Worm (Caenorhabditis elegans) whole organism, young adult: ENCODE measurements around the gene spch-1.

Experiments used
- B0035.1 ChIP-seq: sonication (generic microtip); optimal IDR thresholded peaks from 2 replicates; lab custom pipeline; 2016; ENCODE audit warnings: missing genetic modification characterization, mild to moderate bottlenecking, missing compliant biosample characterization, missing genotype, missing genetic modification reagents
- B0336.3 ChIP-seq: fragments of 200-800 bp; sonication (Bioruptor generic); IDR thresholded peaks from 2 replicates; pipeline ENCODE4 v1.3.6; 2022; ENCODE audit warnings: missing genetic modification characterization, missing compliant biosample characterization
- F33H1.4 ChIP-seq: fragments of 200-800 bp; sonication (Bioruptor generic); IDR thresholded peaks from 2 replicates; pipeline ENCODE4 v1.3.6; 2022; ENCODE audit warnings: missing genetic modification reagents, missing genetic modification characterization, missing compliant biosample characterization
- F37B4.10 ChIP-seq: fragments of 200-800 bp; sonication (Bioruptor generic); IDR thresholded peaks from 2 replicates; pipeline ENCODE4 v1.3.6; 2022; ENCODE audit warnings: missing genetic modification characterization, missing compliant biosample characterization
- F49E8.2 ChIP-seq: sonication (generic microtip); optimal IDR thresholded peaks from 3 replicates; lab custom pipeline; 2017; ENCODE audit warnings: missing genetic modification characterization, mild to moderate bottlenecking, missing compliant biosample characterization, antibody characterized with exemption, moderate library complexity; ENCODE audit not compliant: insufficient read depth
- F55B11.4 ChIP-seq: sonication (generic microtip); optimal IDR thresholded peaks from 2 replicates; lab custom pipeline; 2016; ENCODE audit warnings: missing compliant biosample characterization, missing genetic modification characterization, borderline replicate concordance; ENCODE audit not compliant: insufficient read depth
- F57A8.1 ChIP-seq: fragments of 200-800 bp; sonication (Bioruptor generic); optimal IDR thresholded peaks from 2 replicates; lab custom pipeline; 2018; ENCODE audit warnings: mild to moderate bottlenecking, missing genetic modification characterization, moderate library complexity, missing compliant biosample characterization
- F57C9.4 ChIP-seq: sonication (generic microtip); optimal IDR thresholded peaks from 2 replicates; lab custom pipeline; 2017; ENCODE audit warnings: mild to moderate bottlenecking, missing genetic modification characterization, missing compliant biosample characterization
- T26A5.8 ChIP-seq: sonication (generic microtip); optimal IDR thresholded peaks from 2 replicates; lab custom pipeline; 2016; ENCODE audit warnings: missing genetic modification characterization, missing compliant biosample characterization
- Y53F4B.3 ChIP-seq: fragments of 200-800 bp; sonication (Bioruptor generic); IDR thresholded peaks from 2 replicates; pipeline ENCODE4 v1.3.6; 2022; ENCODE audit warnings: missing genetic modification reagents, missing genetic modification characterization, missing compliant biosample characterization
- Y56A3A.18 ChIP-seq: fragments of 200-800 bp; sonication (Bioruptor generic); IDR thresholded peaks from 2 replicates; pipeline ENCODE4 v1.3.6; 2022; ENCODE audit warnings: missing genetic modification reagents, missing genetic modification characterization, missing compliant biosample characterization
- Y67H2A.10 ChIP-seq: fragments of 200-800 bp; sonication (Bioruptor generic); conservative IDR thresholded peaks from 2 replicates; pipeline ENCODE4 v1.3.6; 2022; ENCODE audit warnings: missing genetic modification reagents, missing genetic modification characterization, missing compliant biosample characterization
- Y79H2A.3 ChIP-seq: fragments of 200-800 bp; sonication (Bioruptor generic); conservative IDR thresholded peaks from 2 replicates; pipeline ENCODE4 v1.3.6; 2022; ENCODE audit warnings: missing genetic modification reagents, missing genetic modification characterization, missing compliant biosample characterization
- akir-1 ChIP-seq: fragments of 200-800 bp; sonication (Bioruptor generic); optimal IDR thresholded peaks from 2 replicates; lab custom pipeline; 2018; ENCODE audit warnings: mild to moderate bottlenecking, missing genetic modification characterization, moderate library complexity, missing compliant biosample characterization
- atf-7 ChIP-seq: sonication (generic microtip); optimal IDR thresholded peaks from 2 replicates; lab custom pipeline; 2017; ENCODE audit warnings: mild to moderate bottlenecking, missing genetic modification characterization, missing compliant biosample characterization
- athp-1 ChIP-seq: sonication (generic microtip); optimal IDR thresholded peaks from 2 replicates; lab custom pipeline; 2017; ENCODE audit warnings: mild to moderate bottlenecking, missing genetic modification characterization, missing compliant biosample characterization
- attf-3 ChIP-seq: fragments of 200-800 bp; sonication (Bioruptor generic); conservative IDR thresholded peaks from 2 replicates; pipeline ENCODE4 v1.3.6; 2022; ENCODE audit warnings: missing genetic modification reagents, missing genetic modification characterization, missing compliant biosample characterization
- attf-5 ChIP-seq: fragments of 200-800 bp; sonication (Bioruptor generic); optimal IDR thresholded peaks from 2 replicates; lab custom pipeline; 2018; ENCODE audit warnings: mild to moderate bottlenecking, missing genetic modification characterization, missing compliant biosample characterization
- ceh-27 ChIP-seq: fragments of 200-800 bp; sonication (Bioruptor generic); optimal IDR thresholded peaks from 2 replicates; lab custom pipeline; 2018; ENCODE audit warnings: mild to moderate bottlenecking, missing genetic modification characterization, moderate library complexity, missing compliant biosample characterization
- ceh-40 ChIP-seq: fragments of 200-800 bp; sonication (Bioruptor generic); IDR thresholded peaks from 2 replicates; pipeline ENCODE4 v1.3.6; 2022; ENCODE audit warnings: missing genetic modification characterization, missing compliant biosample characterization
- ceh-91 ChIP-seq: fragments of 200-800 bp; sonication (Bioruptor generic); IDR thresholded peaks from 2 replicates; pipeline ENCODE4 v1.3.6; 2022; ENCODE audit warnings: missing genetic modification reagents, missing genetic modification characterization, missing compliant biosample characterization
- dpl-1 ChIP-seq: fragments of 150-350 bp; optimal IDR thresholded peaks from 2 replicates; lab custom pipeline; 2014; ENCODE audit warnings: missing biosample characterization, missing genetic modification reagents, missing genetic modification characterization
- efl-1 ChIP-seq: fragments of 150-350 bp; optimal IDR thresholded peaks from 2 replicates; lab custom pipeline; 2014; ENCODE audit warnings: missing biosample characterization, missing genetic modification reagents, missing genetic modification characterization
- ets-4 ChIP-seq: fragments of 200-800 bp; sonication (Bioruptor generic); optimal IDR thresholded peaks from 2 replicates; lab custom pipeline; 2018; ENCODE audit warnings: mild to moderate bottlenecking, missing genetic modification characterization, missing compliant biosample characterization
- fkh-3 ChIP-seq: sonication (generic microtip); optimal IDR thresholded peaks from 2 replicates; lab custom pipeline; 2016; ENCODE audit warnings: mild to moderate bottlenecking, missing genetic modification characterization, missing compliant biosample characterization
- hmg-1.2 ChIP-seq: fragments of 200-800 bp; sonication (Bioruptor generic); IDR thresholded peaks from 2 replicates; pipeline ENCODE4 v1.3.6; 2022; ENCODE audit warnings: missing genetic modification reagents, missing genetic modification characterization, missing compliant biosample characterization
- hmg-20 ChIP-seq: fragments of 200-800 bp; sonication (Bioruptor generic); IDR thresholded peaks from 2 replicates; pipeline ENCODE4 v1.3.6; 2022; ENCODE audit warnings: missing genetic modification reagents, missing genetic modification characterization, missing compliant biosample characterization
- hsf-1 ChIP-seq: fragments of 200-800 bp; sonication (Bioruptor generic); IDR thresholded peaks from 2 replicates; pipeline ENCODE4 v1.3.6; 2022; ENCODE audit warnings: missing genetic modification reagents, missing genetic modification characterization, missing compliant biosample characterization
- lin-35 ChIP-seq, 3 experiments: fragments of 150-350 bp in 2 of 3; sonication (generic microtip) in 1 of 3; optimal IDR thresholded peaks; 2 replicates each; lab custom pipeline; 2014 to 2018; ENCODE audit warnings: missing biosample characterization in 3 of 3, missing genetic modification characterization in 3 of 3, missing genetic modification reagents in 3 of 3
- lin-54 ChIP-seq: fragments of 200-800 bp; sonication (Bioruptor generic); optimal IDR thresholded peaks from 2 replicates; lab custom pipeline; 2018; ENCODE audit warnings: mild to moderate bottlenecking, missing genetic modification characterization, missing compliant biosample characterization
- madf-8 ChIP-seq: fragments of 200-800 bp; sonication (Bioruptor generic); conservative IDR thresholded peaks from 2 replicates; pipeline ENCODE4 v1.3.6; 2022; ENCODE audit warnings: missing genetic modification reagents, missing genetic modification characterization, missing compliant biosample characterization
- mcd-1 ChIP-seq: fragments of 200-800 bp; sonication (Bioruptor generic); IDR thresholded peaks from 2 replicates; pipeline ENCODE4 v1.3.6; 2022; ENCODE audit warnings: missing genetic modification reagents, missing genetic modification characterization, missing compliant biosample characterization
- mes-4 ChIP-seq: sonication (generic microtip); optimal IDR thresholded peaks from 2 replicates; lab custom pipeline; 2016; ENCODE audit warnings: missing genotype, missing genetic modification characterization, missing compliant biosample characterization
- nfya-2 ChIP-seq: fragments of 200-800 bp; sonication (Bioruptor generic); IDR thresholded peaks from 2 replicates; pipeline ENCODE4 v1.3.6; 2022; ENCODE audit warnings: missing genetic modification reagents, missing genetic modification characterization, missing compliant biosample characterization
- nfyb-1 ChIP-seq: fragments of 200-800 bp; sonication (Bioruptor generic); IDR thresholded peaks from 2 replicates; pipeline ENCODE4 v1.3.6; 2022; ENCODE audit warnings: missing genetic modification reagents, missing genetic modification characterization, missing compliant biosample characterization
- nhr-120 ChIP-seq: fragments of 200-800 bp; sonication (Bioruptor generic); IDR thresholded peaks from 2 replicates; pipeline ENCODE4 v1.3.6; 2022; ENCODE audit warnings: missing genetic modification characterization, missing compliant biosample characterization
- nhr-90 ChIP-seq: sonication (generic microtip); optimal IDR thresholded peaks from 2 replicates; lab custom pipeline; 2016; ENCODE audit warnings: missing genotype, mild to moderate bottlenecking, missing genetic modification characterization, missing compliant biosample characterization
- rec-8 ChIP-seq, 2 experiments: sonication (generic microtip); optimal IDR thresholded peaks; 2 replicates each; lab custom pipeline; 2016; ENCODE audit warnings: mild to moderate bottlenecking in 2 of 2, missing genetic modification characterization in 2 of 2, missing genetic modification reagents in 2 of 2, missing genotype in 2 of 2, missing biosample characterization in 1 of 2, missing compliant biosample characterization in 1 of 2, moderate library complexity in 1 of 2
- sea-2 ChIP-seq: fragments of 200-800 bp; sonication (Bioruptor generic); IDR thresholded peaks from 2 replicates; pipeline ENCODE4 v1.3.6; 2022; ENCODE audit warnings: missing genetic modification characterization, missing compliant biosample characterization
- snpc-1.3 ChIP-seq: sonication (generic microtip); optimal IDR thresholded peaks from 2 replicates; lab custom pipeline; 2017; ENCODE audit warnings: missing genetic modification characterization, mild to moderate bottlenecking, missing compliant biosample characterization, antibody characterized with exemption, moderate library complexity, missing genotype, missing genetic modification reagents; ENCODE audit not compliant: insufficient read depth
- snpc-4 ChIP-seq, 5 experiments: fragments of 150-350 bp in 1 of 5; sonication (generic microtip) in 4 of 5; optimal IDR thresholded peaks; 2 replicates each; lab custom pipeline; 2014 to 2018; ENCODE audit warnings: missing genetic modification characterization in 5 of 5, missing biosample characterization in 3 of 5, antibody characterized with exemption in 2 of 5, mild to moderate bottlenecking in 2 of 5, missing compliant biosample characterization in 2 of 5, missing genotype in 2 of 5, moderate library complexity in 2 of 5, missing genetic modification reagents in 1 of 5
- tbp1 ChIP-seq: fragments of 200-800 bp; sonication (Bioruptor generic); optimal IDR thresholded peaks from 2 replicates; lab custom pipeline; 2018; ENCODE audit warnings: mild to moderate bottlenecking, missing genetic modification characterization, missing compliant biosample characterization
- unc-130 ChIP-seq: sonication (generic microtip); optimal IDR thresholded peaks from 2 replicates; lab custom pipeline; 2016; ENCODE audit warnings: missing genetic modification reagents, missing genetic modification characterization, missing compliant biosample characterization
- ztf-18 ChIP-seq: sonication (generic microtip); optimal IDR thresholded peaks from 2 replicates; lab custom pipeline; 2016; ENCODE audit warnings: missing genotype, mild to moderate bottlenecking, missing genetic modification characterization, missing compliant biosample characterization
- ztf-25 ChIP-seq: fragments of 200-800 bp; sonication (Bioruptor generic); IDR thresholded peaks from 2 replicates; pipeline ENCODE4 v1.3.6; 2022; ENCODE audit warnings: missing genetic modification reagents, missing genetic modification characterization, missing compliant biosample characterization
- ztf-28 ChIP-seq: fragments of 200-800 bp; sonication (Bioruptor generic); IDR thresholded peaks from 2 replicates; pipeline ENCODE4 v1.3.6; 2022; ENCODE audit warnings: missing genetic modification reagents, missing genetic modification characterization, missing compliant biosample characterization
- ztf-3 ChIP-seq: fragments of 200-800 bp; sonication (Bioruptor generic); optimal IDR thresholded peaks from 2 replicates; lab custom pipeline; 2018; ENCODE audit warnings: mild to moderate bottlenecking, missing genetic modification characterization, missing compliant biosample characterization

Gene spch-1

DNA sequence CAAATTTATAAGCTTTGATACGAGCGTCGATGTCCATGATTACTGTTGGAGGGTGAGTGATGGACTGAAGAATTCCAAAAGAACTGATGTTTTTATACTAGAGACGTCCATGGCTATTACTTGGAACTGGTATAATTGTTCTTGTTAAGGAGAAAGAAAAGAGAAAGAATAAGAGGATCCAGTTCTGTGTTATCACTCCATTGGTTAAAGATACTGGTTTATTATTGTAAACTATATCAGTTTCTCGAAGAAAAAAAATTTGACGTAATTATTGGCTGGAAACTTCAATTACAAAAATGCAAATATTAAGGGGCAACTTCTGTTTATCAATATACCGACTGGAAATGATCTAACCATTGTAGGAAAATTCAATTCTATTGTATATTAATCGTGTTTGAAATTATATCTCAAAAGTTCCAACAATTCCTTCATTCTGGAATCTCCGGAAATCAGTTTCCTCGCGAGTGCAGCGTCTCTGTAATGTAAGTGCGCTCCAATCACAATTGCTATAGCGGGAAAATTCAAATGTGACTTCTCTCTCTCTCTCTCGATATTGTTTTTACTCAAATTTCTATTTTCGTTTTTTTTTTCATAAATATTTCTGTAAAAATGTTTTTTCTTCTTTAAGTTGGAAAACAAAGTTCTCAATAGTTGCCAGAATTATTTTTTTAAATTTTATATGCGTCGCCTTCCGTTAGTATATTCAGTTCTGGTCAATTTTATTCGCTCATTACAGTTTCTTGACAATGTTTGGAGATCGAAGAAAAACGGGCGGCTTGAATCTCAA is 25.7 kb downstream of the spch-1 start, which contains the start of the genes col-2 and ndc-80 (continued):
- TF ChIP-seq Y67H2A.10 (GFP tag; lab: Robert Waterston, UW) (no peak), nfyb-1 (GFP tag; lab: Robert Waterston, UW) (no peak), F55B11.4 (tag; lab: Kevin White, UChicago) (no peak), lin-35 (GFP tag; optimal IDR thresholded peaks at IDR 0.05; lab: Kevin White, UChicago) (peak in 1 of 3 experiments; percentile 7), Y53F4B.3 (no peak), rec-8 (tag; optimal IDR thresholded peaks at IDR 0.05; lab: Kevin White, UChicago) (no peak), nfya-2 (GFP tag; lab: Robert Waterston, UW) (no peak), ceh-91 (GFP tag; lab: Robert Waterston, UW) (no peak), F37B4.10 (GFP tag; lab: Robert Waterston, UW) (no peak), Y79H2A.3 (GFP tag; lab: Robert Waterston, UW) (no peak), fkh-3 (tag; lab: Kevin White, UChicago) (no peak), F57A8.1 (GFP tag; lab: Kevin White, UChicago) (no peak), nhr-90 (tag; lab: Kevin White, UChicago) (no peak), efl-1 (peak; percentile 84), hmg-20 (no peak), madf-8 (peak; percentile 38), Y56A3A.18 (GFP tag; lab: Robert Waterston, UW) (no peak), ztf-3 (GFP tag; lab: Kevin White, UChicago) (no peak), lin-54 (GFP tag; lab: Kevin White, UChicago) (peak; percentile 78), akir-1 (GFP tag; lab: Kevin White, UChicago) (no peak), T26A5.8 (tag; lab: Kevin White, UChicago) (no peak), ztf-28 (GFP tag; lab: Robert Waterston, UW) (no peak), B0336.3 (GFP tag; lab: Robert Waterston, UW) (no peak), ceh-40 (GFP tag; lab: Robert Waterston, UW) (no peak), unc-130 (peak; percentile 17), B0035.1 (no peak), atf-7 (tag; lab: Kevin White, UChicago) (no peak), tbp1 (GFP tag; lab: Kevin White, UChicago) (peak; percentile 23), ceh-27 (GFP tag; lab: Kevin White, UChicago) (peak; percentile 44), hsf-1 (GFP tag; lab: Robert Waterston, UW) (no peak), snpc-1.3 (tag; lab: Kevin White, UChicago) (no peak), mcd-1 (peak; percentile 91), attf-5 (peak; percentile 74), snpc-4 (GFP tag; optimal IDR thresholded peaks at IDR 0.05; lab: Kevin White, UChicago) (no peak), snpc-4 (tag; optimal IDR thresholded peaks at IDR 0.05; lab: Kevin White, UChicago) (peak in 2 of 4 experiments; percentile 26 to 46), ztf-25 (GFP tag; lab: Robert Waterston, UW) (no peak), F49E8.2 (tag; lab: Kevin White, UChicago) (peak; percentile 37), mes-4 (tag; lab: Kevin White, UChicago) (no peak), athp-1 (tag; lab: Kevin White, UChicago) (no peak), attf-3 (GFP tag; lab: Robert Waterston, UW) (peak; percentile 62; the same call in 1 of the 2 replicates), ztf-18 (tag; lab: Kevin White, UChicago) (no peak), ets-4 (no peak), F33H1.4 (GFP tag; lab: Robert Waterston, UW) (no peak), nhr-120 (GFP tag; lab: Robert Waterston, UW) (no peak), hmg-1.2 (GFP tag; lab: Robert Waterston, UW) (peak; percentile 38; the same call in 1 of the 2 replicates), dpl-1 (GFP tag; lab: Kevin White, UChicago) (peak; percentile 68), F57C9.4 (no peak), sea-2 (GFP tag; lab: Robert Waterston, UW) (no peak)
